Worm (Caenorhabditis elegans) whole organism, late embryonic: ENCODE measurements around the gene Y73C8B.3.

Experiments used
- K09A11.1 ChIP-seq: sonication (generic microtip); optimal IDR thresholded peaks from 2 replicates; lab custom pipeline; 2017; ENCODE audit warnings: antibody characterized with exemption, mild to moderate bottlenecking, missing genetic modification characterization, missing compliant biosample characterization; ENCODE audit not compliant: insufficient read depth
- ama-1 ChIP-seq: fragments of 150-350 bp; optimal IDR thresholded peaks from 2 replicates; lab custom pipeline; 2014
- ceh-19 ChIP-seq: fragments of 200-800 bp; sonication (Bioruptor generic); optimal IDR thresholded peaks from 2 replicates; lab custom pipeline; 2018; ENCODE audit warnings: mild to moderate bottlenecking, missing genetic modification characterization, missing compliant biosample characterization
- ceh-9 ChIP-seq: sonication (generic microtip); optimal IDR thresholded peaks from 2 replicates; lab custom pipeline; 2016; ENCODE audit warnings: mild to moderate bottlenecking, missing genetic modification characterization, inconsistent platforms, missing compliant biosample characterization
- dmd-4 ChIP-seq: sonication (generic microtip); optimal IDR thresholded peaks from 2 replicates; lab custom pipeline; 2016; ENCODE audit warnings: borderline replicate concordance, missing genetic modification characterization, missing compliant biosample characterization
- fkh-10 ChIP-seq: fragments of 150-350 bp; optimal IDR thresholded peaks from 2 replicates; lab custom pipeline; 2014; ENCODE audit warnings: missing biosample characterization, missing genetic modification reagents, missing genetic modification characterization
- fkh-6 ChIP-seq: sonication (generic microtip); optimal IDR thresholded peaks from 2 replicates; lab custom pipeline; 2016; ENCODE audit warnings: missing genetic modification characterization, missing compliant biosample characterization
- hlh-30 ChIP-seq: sonication (generic microtip); optimal IDR thresholded peaks from 2 replicates; lab custom pipeline; 2017; ENCODE audit warnings: antibody characterized with exemption, missing genetic modification characterization, missing compliant biosample characterization; ENCODE audit not compliant: insufficient read depth
- hlh-8 ChIP-seq: sonication (generic microtip); optimal IDR thresholded peaks from 2 replicates; lab custom pipeline; 2016; ENCODE audit warnings: missing genotype, missing genetic modification characterization, missing compliant biosample characterization
- lin-11 ChIP-seq: fragments of 200-800 bp; sonication (Bioruptor generic); optimal IDR thresholded peaks from 2 replicates; lab custom pipeline; 2018; ENCODE audit warnings: mild to moderate bottlenecking, missing genetic modification characterization, missing compliant biosample characterization
- nhr-11 ChIP-seq: fragments of 150-350 bp; optimal IDR thresholded peaks from 2 replicates; lab custom pipeline; 2014; ENCODE audit warnings: missing biosample characterization, missing genetic modification characterization
- pat-9 ChIP-seq: fragments of 200-800 bp; sonication (Bioruptor generic); optimal IDR thresholded peaks from 2 replicates; lab custom pipeline; 2018; ENCODE audit warnings: mild to moderate bottlenecking, missing genetic modification characterization, moderate library complexity, missing compliant biosample characterization
- pros-1 ChIP-seq: fragments of 150-350 bp; optimal IDR thresholded peaks from 2 replicates; lab custom pipeline; 2014; ENCODE audit warnings: missing biosample characterization, missing genetic modification reagents, missing genetic modification characterization
- tbx-2 ChIP-seq: sonication (generic microtip); optimal IDR thresholded peaks from 2 replicates; lab custom pipeline; 2016; ENCODE audit warnings: missing genetic modification characterization, missing compliant biosample characterization

ce11 chrV:3185855-3186254, 7.2 kb downstream of the Y73C8B.3 start:
- no peak for TF ChIP-seq nhr-11 (tag; lab: Kevin White, UChicago)
- TF ChIP-seq dmd-4 (tag; lab: Kevin White, UChicago) = no peak
- no peak for TF ChIP-seq ama-1
- no peak for TF ChIP-seq lin-11 (tag; lab: Kevin White, UChicago)
- TF ChIP-seq fkh-6 (tag; lab: Kevin White, UChicago) = no peak
- no peak for TF ChIP-seq ceh-19 (GFP tag; lab: Kevin White, UChicago)
- TF ChIP-seq ceh-9 = no peak
- no peak for TF ChIP-seq pat-9
- TF ChIP-seq tbx-2 = no peak
- no peak for TF ChIP-seq hlh-8
- no peak for TF ChIP-seq K09A11.1 (tag; lab: Kevin White, UChicago)
- no peak for TF ChIP-seq pros-1
- TF ChIP-seq fkh-10 (GFP tag; lab: Kevin White, UChicago) = no peak
- no peak for TF ChIP-seq hlh-30 (tag; lab: Kevin White, UChicago)
